Fruit fly (Drosophila melanogaster): ENCODE data around the gene CG42779.

CG42779 gene

dm6 chr3R:17142304-17142703 lies 20.9 kb downstream of the CG42779 start, which contains the start of gene TwdlW:
Gene TwdlW, minus strand, starts transcription at chr3R:17142404.
- no peak for TF ChIP-seq chif (GFP tag; optimal IDR thresholded peaks at IDR 0.05)
- no peak for TF ChIP-seq CG12769 (tag; optimal IDR thresholded peaks at IDR 0.05)
- no peak for TF ChIP-seq cwo (GFP tag; optimal IDR thresholded peaks at IDR 0.05)
- 0 out of 3 replicates have a peak, but pooled peaks have one; percentile 29 for TF ChIP-seq sr (GFP tag; IDR thresholded peaks at IDR 0.05)
- TF ChIP-seq ac (GFP tag; optimal IDR thresholded peaks at IDR 0.05) = no peak
- 0 out of 2 replicates have a peak, but pooled peaks have one; percentile 8 for TF ChIP-seq bowl (GFP tag; IDR thresholded peaks at IDR 0.05)

DNA sequence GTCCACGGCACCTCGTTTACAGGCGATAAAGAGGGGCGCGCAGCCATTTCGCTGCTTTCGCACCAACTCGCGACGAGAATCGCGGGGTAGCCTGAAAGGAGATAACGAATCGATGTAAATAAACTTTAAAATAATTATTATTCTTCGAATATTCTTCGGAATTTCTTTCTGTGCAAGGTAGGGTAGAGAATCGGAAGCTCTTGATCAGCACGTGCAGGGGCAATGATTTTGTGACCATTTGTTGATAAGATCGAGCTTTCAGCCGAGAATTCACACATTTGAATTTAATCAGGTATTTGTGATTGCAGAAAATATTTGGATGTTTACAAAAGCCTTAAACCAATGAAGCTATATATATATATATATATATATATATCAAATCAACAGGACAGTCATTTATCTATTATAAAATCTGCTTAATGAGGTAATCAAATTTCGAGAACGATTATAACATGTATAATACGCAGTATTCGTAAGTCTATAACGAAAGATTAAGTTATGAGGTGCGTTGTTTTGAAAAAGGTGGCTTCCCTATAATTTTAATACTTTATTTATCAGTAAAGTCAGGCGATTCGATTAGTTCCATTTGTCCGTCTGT lies 26.4 kb downstream of the CG42779 start:
- TF ChIP-seq D19B (GFP tag; optimal IDR thresholded peaks at IDR 0.05) (peak; percentile 85), CG2120 (GFP tag; optimal IDR thresholded peaks at IDR 0.05) (peak; percentile 10), cwo (GFP tag; optimal IDR thresholded peaks at IDR 0.05) (peak; percentile 94), CG34376 (GFP tag; optimal IDR thresholded peaks at IDR 0.05) (peak; percentile 14), CG33557 (GFP tag; optimal IDR thresholded peaks at IDR 0.05) (no peak), exex (tag; optimal IDR thresholded peaks at IDR 0.05) (peak; percentile 47), CG18599 (GFP tag; optimal IDR thresholded peaks at IDR 0.05) (peak; percentile 30), CG32532 (GFP tag; IDR thresholded peaks at IDR 0.05) (peak; percentile 32; the same call in 1 of the 2 replicates), dati (GFP tag; IDR thresholded peaks at IDR 0.05) (no peak), az2 (GFP tag; optimal IDR thresholded peaks at IDR 0.05) (no peak)

DNA sequence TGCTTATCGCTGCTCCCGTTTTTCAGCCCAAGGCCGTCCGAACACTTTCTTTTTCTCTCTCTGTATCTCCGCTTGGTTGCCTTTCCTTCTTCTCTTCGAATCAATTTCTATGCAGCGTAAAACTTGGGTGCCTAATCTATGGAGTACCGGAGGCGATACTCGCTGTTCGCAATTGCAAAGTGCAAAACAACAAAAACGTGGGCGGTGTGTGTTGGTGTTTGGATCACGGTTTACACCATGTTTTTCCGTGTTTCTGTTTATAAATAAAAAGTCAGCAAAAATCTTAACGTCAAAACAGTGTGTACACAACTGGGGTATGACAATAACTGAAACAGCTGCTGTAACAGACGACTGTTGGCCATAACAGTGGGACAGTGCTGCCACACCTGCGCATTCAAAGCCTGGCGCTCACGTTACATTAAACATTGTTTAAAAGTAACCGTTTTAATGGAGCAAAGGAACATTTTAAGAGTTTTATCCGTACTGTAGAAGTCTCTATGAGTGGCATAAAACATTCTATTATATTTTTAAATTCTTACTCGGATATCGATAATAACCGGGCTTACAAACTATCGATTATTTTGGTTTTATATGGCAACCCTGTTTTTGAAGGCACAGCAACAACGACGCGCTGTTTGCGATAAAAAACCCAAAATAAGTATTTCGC lies 27.8 kb downstream of the CG42779 start, which contains the start of the genes m-cup and Det:
Gene m-cup, minus strand, starts transcription at position 333 of the 667 bp plus-strand sequence.
Gene Det, plus strand, starts transcription at position 588 of the 667 bp plus-strand sequence.
- TF ChIP-seq Fer1 (GFP tag; optimal IDR thresholded peaks at IDR 0.05) = peak; percentile 29
- TF ChIP-seq CG18619 (GFP tag; optimal IDR thresholded peaks at IDR 0.05) = no peak
- TF ChIP-seq CG30403 (GFP tag; optimal IDR thresholded peaks at IDR 0.05) = peak; percentile 2
- TF ChIP-seq Aef1 (GFP tag; IDR thresholded peaks at IDR 0.05) = peak; percentile 15; the same call in 1 of the 3 replicates
- TF ChIP-seq Dref (GFP tag; IDR thresholded peaks at IDR 0.05) = peak; percentile 69
- peak; percentile 51 for TF ChIP-seq row (GFP tag; IDR thresholded peaks at IDR 0.05)
- TF ChIP-seq D (optimal IDR thresholded peaks at IDR 0.05) = no peak
- TF ChIP-seq D (GFP tag; optimal IDR thresholded peaks at IDR 0.05) = no peak
- TF ChIP-seq sug (tag; optimal IDR thresholded peaks at IDR 0.05) = peak; percentile 20
- TF ChIP-seq CG12942 (GFP tag; optimal IDR thresholded peaks at IDR 0.05) = no peak
- peak; percentile 12 for TF ChIP-seq CG9817 (tag; optimal IDR thresholded peaks at IDR 0.05)
- no peak for TF ChIP-seq CG8281 (tag; optimal IDR thresholded peaks at IDR 0.05)
- peak; percentile 82 for TF ChIP-seq Scr (GFP tag; IDR thresholded peaks at IDR 0.05; ENCODE audit: partially characterized antibody)
- peak; percentile 26 for TF ChIP-seq CG12659 (GFP tag; optimal IDR thresholded peaks at IDR 0.05)
- no peak for TF ChIP-seq toy (GFP tag; IDR thresholded peaks at IDR 0.05)
- TF ChIP-seq knrl (GFP tag; IDR thresholded peaks at IDR 0.05; ENCODE audit: partially characterized antibody) = peak; percentile 80
- TF ChIP-seq Bgb (GFP tag; IDR thresholded peaks at IDR 0.05; ENCODE audit: partially characterized antibody) = peak; percentile 64
- peak; percentile 49; the same call in 1 of the 2 replicates for TF ChIP-seq CG3847 (GFP tag; IDR thresholded peaks at IDR 0.05)
- TF ChIP-seq CG7786 (GFP tag; optimal IDR thresholded peaks at IDR 0.05) = peak; percentile 5
- TF ChIP-seq CG7271 (tag; optimal IDR thresholded peaks at IDR 0.05) = peak; percentile 26
- peak; percentile 51; the same call in 1 of the 3 replicates for TF ChIP-seq CG34422 (GFP tag; IDR thresholded peaks at IDR 0.05)
- no peak for TF ChIP-seq ranshi (GFP tag; IDR thresholded peaks at IDR 0.05)
- peak; percentile 47 for TF ChIP-seq CG9797 (GFP tag; optimal IDR thresholded peaks at IDR 0.05)
- TF ChIP-seq Ets65A (GFP tag) = peak; percentile 6
- no peak for TF ChIP-seq her (GFP tag; optimal IDR thresholded peaks at IDR 0.05)
- TF ChIP-seq CG15514 (GFP tag; optimal IDR thresholded peaks at IDR 0.05) = peak; percentile 32
- TF ChIP-seq ewg (GFP tag; optimal IDR thresholded peaks at IDR 0.05) = peak; percentile 54
- TF ChIP-seq Dp (GFP tag; optimal IDR thresholded peaks at IDR 0.05) = peak; percentile 82
- peak; percentile 80 for TF ChIP-seq hkb (optimal IDR thresholded peaks at IDR 0.05)
- no peak for TF ChIP-seq hkb (GFP tag; IDR thresholded peaks at IDR 0.05)
- TF ChIP-seq Hmr (GFP tag; optimal IDR thresholded peaks at IDR 0.05) = peak; percentile 23

Measured in whole organism, embryonic.